Fruit fly (Drosophila melanogaster) whole organism, prepupa: ENCODE data around the gene Acat2.

ENCODE experiments used
- CG10669 ChIP-seq: fragments of 200-800 bp; sonication (Bioruptor generic); optimal IDR thresholded peaks from 3 replicates; lab custom pipeline; 2018; ENCODE audit warnings: missing biosample characterization, mild to moderate bottlenecking, missing genetic modification characterization, moderate library complexity
- CG11294 ChIP-seq: fragments of 200-800 bp; sonication (Bioruptor generic); IDR thresholded peaks from 2 replicates; pipeline ENCODE4 v1.3.6; 2022; ENCODE audit warnings: missing biosample characterization, missing genetic modification characterization
- CG15336 ChIP-seq: fragments of 200-800 bp; sonication (Bioruptor generic); IDR thresholded peaks from 2 replicates; pipeline ENCODE4 v1.3.6; 2022; ENCODE audit warnings: missing biosample characterization, missing genetic modification characterization
- CG31627 ChIP-seq: fragments of 200-800 bp; sonication (Bioruptor generic); optimal IDR thresholded peaks from 3 replicates; lab custom pipeline; 2016; ENCODE audit warnings: missing biosample characterization, missing genetic modification characterization
- CG32006 ChIP-seq: fragments of 200-800 bp; sonication (Bioruptor generic); optimal IDR thresholded peaks from 3 replicates; lab custom pipeline; 2017; ENCODE audit warnings: missing biosample characterization, mild to moderate bottlenecking, missing genetic modification characterization
- CG34406 ChIP-seq: fragments of 200-800 bp; sonication (Bioruptor generic); optimal IDR thresholded peaks from 3 replicates; lab custom pipeline; 2016; ENCODE audit warnings: missing biosample characterization, missing genetic modification characterization
- CG3919 ChIP-seq: fragments of 200-800 bp; sonication (Bioruptor generic); optimal IDR thresholded peaks from 3 replicates; lab custom pipeline; 2016; ENCODE audit warnings: missing biosample characterization, missing genetic modification characterization
- CG6276 ChIP-seq: fragments of 200-800 bp; sonication (Bioruptor generic); optimal IDR thresholded peaks from 2 replicates; lab custom pipeline; 2017; ENCODE audit warnings: missing biosample characterization, mild to moderate bottlenecking, missing genetic modification characterization
- CG6792 ChIP-seq: fragments of 200-800 bp; sonication (Bioruptor generic); optimal IDR thresholded peaks from 3 replicates; lab custom pipeline; 2016; ENCODE audit warnings: missing biosample characterization, missing genetic modification characterization
- CG6854 ChIP-seq: fragments of 200-800 bp; sonication (Bioruptor generic); optimal IDR thresholded peaks from 2 replicates; lab custom pipeline; 2017; ENCODE audit warnings: missing biosample characterization, mild to moderate bottlenecking, missing genetic modification characterization
- CG8632 ChIP-seq: fragments of 200-800 bp; sonication (Bioruptor generic); optimal IDR thresholded peaks from 3 replicates; lab custom pipeline; 2016; ENCODE audit warnings: missing biosample characterization, missing genetic modification characterization
- Eip75B ChIP-seq: fragments of 200-800 bp; sonication (Bioruptor generic); optimal IDR thresholded peaks from 3 replicates; lab custom pipeline; 2016; ENCODE audit warnings: missing biosample characterization, missing genetic modification characterization
- Eip78C ChIP-seq: fragments of 200-800 bp; sonication (Bioruptor generic); peaks from one replicate; lab custom pipeline; 2016; ENCODE audit warnings: missing biosample characterization, missing genetic modification characterization
- Ets21C ChIP-seq: fragments of 200-800 bp; sonication (Bioruptor generic); optimal IDR thresholded peaks from 3 replicates; lab custom pipeline; 2016; ENCODE audit warnings: missing biosample characterization, missing genetic modification characterization
- Gug ChIP-seq: fragments of 200-800 bp; sonication (Bioruptor generic); IDR thresholded peaks from 2 replicates; pipeline ENCODE4 v1.3.6; 2022; ENCODE audit warnings: missing biosample characterization, missing genetic modification characterization
- Hr39 ChIP-seq: fragments of 200-800 bp; sonication (Bioruptor generic); optimal IDR thresholded peaks from 2 replicates; lab custom pipeline; 2016; ENCODE audit warnings: missing biosample characterization, missing genetic modification characterization
- Met ChIP-seq: fragments of 200-800 bp; sonication (Bioruptor generic); optimal IDR thresholded peaks from 3 replicates; lab custom pipeline; 2016; ENCODE audit warnings: missing biosample characterization, missing genetic modification characterization
- OdsH ChIP-seq: fragments of 200-800 bp; sonication (Bioruptor generic); optimal IDR thresholded peaks from 3 replicates; lab custom pipeline; 2016; ENCODE audit warnings: missing biosample characterization, missing genetic modification characterization
- Smox ChIP-seq: fragments of 200-800 bp; sonication (Bioruptor generic); optimal IDR thresholded peaks from 3 replicates; lab custom pipeline; 2016; ENCODE audit warnings: missing biosample characterization, missing genetic modification characterization
- Sox102F ChIP-seq: fragments of 200-800 bp; sonication (Bioruptor generic); optimal IDR thresholded peaks from 2 replicates; lab custom pipeline; 2016; ENCODE audit warnings: missing biosample characterization, mild to moderate bottlenecking, missing genetic modification characterization
- Sox14 ChIP-seq: fragments of 200-800 bp; sonication (Bioruptor generic); optimal IDR thresholded peaks from 3 replicates; lab custom pipeline; 2016; ENCODE audit warnings: missing biosample characterization, missing genetic modification characterization
- Sox15 ChIP-seq: fragments of 200-800 bp; sonication (Bioruptor generic); optimal IDR thresholded peaks from 3 replicates; lab custom pipeline; 2016; ENCODE audit warnings: missing biosample characterization, missing genetic modification characterization
- achi ChIP-seq: fragments of 200-800 bp; sonication (Bioruptor generic); optimal IDR thresholded peaks from 3 replicates; lab custom pipeline; 2016; ENCODE audit warnings: missing biosample characterization, missing genetic modification characterization
- acj6 ChIP-seq: fragments of 200-800 bp; sonication (Bioruptor generic); optimal IDR thresholded peaks from 3 replicates; lab custom pipeline; 2016; ENCODE audit warnings: missing biosample characterization, missing genetic modification characterization
- cyc ChIP-seq: fragments of 200-800 bp; sonication (Bioruptor generic); optimal IDR thresholded peaks from 3 replicates; lab custom pipeline; 2016; ENCODE audit warnings: missing biosample characterization, missing genetic modification characterization
- dac ChIP-seq: fragments of 200-800 bp; sonication (Bioruptor generic); optimal IDR thresholded peaks from 2 replicates; lab custom pipeline; 2017; ENCODE audit warnings: missing biosample characterization, mild to moderate bottlenecking, missing genetic modification characterization
- dsx ChIP-seq: fragments of 200-800 bp; optimal IDR thresholded peaks from 3 replicates; lab custom pipeline; 2019; ENCODE audit warnings: missing biosample characterization, mild to moderate bottlenecking, missing genetic modification characterization, moderate library complexity; ENCODE audit not compliant: poor library complexity, severe bottlenecking
- eg ChIP-seq: fragments of 200-800 bp; sonication (Bioruptor generic); IDR thresholded peaks from 3 replicates; pipeline ENCODE4 v1.3.6; 2022; ENCODE audit warnings: missing biosample characterization, missing genetic modification characterization
- esn ChIP-seq: fragments of 200-800 bp; sonication (Bioruptor generic); optimal IDR thresholded peaks from 2 replicates; lab custom pipeline; 2016; ENCODE audit warnings: missing biosample characterization, mild to moderate bottlenecking, missing genetic modification characterization, moderate library complexity
- fkh ChIP-seq: fragments of 200-800 bp; sonication (Bioruptor generic); optimal IDR thresholded peaks from 3 replicates; lab custom pipeline; 2017; ENCODE audit warnings: missing biosample characterization, mild to moderate bottlenecking, missing genetic modification characterization, moderate library complexity
- lz ChIP-seq: fragments of 200-800 bp; sonication (Bioruptor generic); optimal IDR thresholded peaks from 3 replicates; lab custom pipeline; 2016; ENCODE audit warnings: missing biosample characterization, missing genetic modification characterization
- net ChIP-seq: fragments of 200-800 bp; sonication (Bioruptor generic); optimal IDR thresholded peaks from 3 replicates; lab custom pipeline; 2016; ENCODE audit warnings: missing biosample characterization, missing genetic modification characterization
- pdm3 ChIP-seq: fragments of 200-800 bp; sonication (Bioruptor generic); optimal IDR thresholded peaks from 3 replicates; lab custom pipeline; 2016; ENCODE audit warnings: missing biosample characterization, missing genetic modification characterization
- salr ChIP-seq, 2 experiments: fragments of 200-800 bp; sonication (Bioruptor generic); optimal IDR thresholded peaks; 3 replicates each; lab custom pipeline; 2016 to 2018; ENCODE audit warnings: missing biosample characterization in 2 of 2, missing genetic modification characterization in 2 of 2, mild to moderate bottlenecking in 1 of 2
- spab ChIP-seq: fragments of 200-800 bp; sonication (Bioruptor generic); optimal IDR thresholded peaks from 2 replicates; lab custom pipeline; 2017; ENCODE audit warnings: missing biosample characterization, mild to moderate bottlenecking, missing genetic modification characterization, missing genetic modification reagents
- svp ChIP-seq: fragments of 200-800 bp; sonication (Bioruptor generic); peaks from one replicate; lab custom pipeline; 2016; ENCODE audit warnings: missing biosample characterization, missing genetic modification characterization
- topi ChIP-seq: fragments of 200-800 bp; sonication (Bioruptor generic); optimal IDR thresholded peaks from 3 replicates; lab custom pipeline; 2016; ENCODE audit warnings: missing biosample characterization, missing genetic modification characterization
- vri ChIP-seq: fragments of 200-800 bp; sonication (Bioruptor generic); optimal IDR thresholded peaks from 3 replicates; lab custom pipeline; 2016; ENCODE audit warnings: missing biosample characterization, mild to moderate bottlenecking, missing genetic modification characterization

Gene Acat2

dm6 chr3L:1352065-1352464 lies 49.3 kb downstream of the Acat2 start:
- TF ChIP-seq Sox102F (GFP tag; lab: Kevin White, UChicago): peak; percentile 13
- peak; percentile 43 for TF ChIP-seq CG31627 (GFP tag; lab: Kevin White, UChicago)
- TF ChIP-seq OdsH (GFP tag; lab: Kevin White, UChicago): peak; percentile 24
- TF ChIP-seq achi (GFP tag; lab: Kevin White, UChicago): peak; percentile 49
- TF ChIP-seq eg (GFP tag; lab: Robert Waterston, UW): peak; percentile 18; the same call in 1 of the 3 replicates
- TF ChIP-seq Gug (GFP tag; lab: Robert Waterston, UW): no peak
- TF ChIP-seq CG11294 (GFP tag; lab: Robert Waterston, UW): no peak
- TF ChIP-seq CG3919 (GFP tag; lab: Kevin White, UChicago): peak; percentile 34
- TF ChIP-seq vri (GFP tag; lab: Kevin White, UChicago): peak; percentile 1
- TF ChIP-seq svp (GFP tag; lab: Kevin White, UChicago): peak; percentile 77
- no peak for TF ChIP-seq CG6854
- TF ChIP-seq dac (GFP tag; lab: Kevin White, UChicago): no peak
- TF ChIP-seq acj6: peak; percentile 21
- TF ChIP-seq CG8632 (GFP tag; lab: Kevin White, UChicago): no peak
- TF ChIP-seq Eip75B (GFP tag; lab: Kevin White, UChicago): no peak
- TF ChIP-seq Sox15 (GFP tag; lab: Kevin White, UChicago): no peak
- no peak for TF ChIP-seq CG6276 (GFP tag; lab: Kevin White, UChicago)
- TF ChIP-seq Sox14 (GFP tag; lab: Kevin White, UChicago): peak; percentile 49
- TF ChIP-seq Eip78C (GFP tag; lab: Kevin White, UChicago): peak; percentile 83
- peak; percentile 45 for TF ChIP-seq Hr39 (GFP tag; lab: Kevin White, UChicago)
- peak in 1 of 2 experiments; percentile 28 for TF ChIP-seq salr (GFP tag; optimal IDR thresholded peaks at IDR 0.05; lab: Kevin White, UChicago)
- peak; percentile 19; the same call in 1 of the 2 replicates for TF ChIP-seq CG15336 (GFP tag; lab: Robert Waterston, UW)
- TF ChIP-seq cyc (GFP tag; lab: Kevin White, UChicago): peak; percentile 42
- TF ChIP-seq Smox (GFP tag; lab: Kevin White, UChicago): peak; percentile 40
- TF ChIP-seq CG10669 (GFP tag; lab: Kevin White, UChicago): no peak
- peak; percentile 8 for TF ChIP-seq Met
- peak; percentile 6 for TF ChIP-seq dsx (GFP tag; lab: Kevin White, UChicago)
- TF ChIP-seq fkh (GFP tag; lab: Kevin White, UChicago): no peak
- no peak for TF ChIP-seq Ets21C (GFP tag; lab: Kevin White, UChicago)
- TF ChIP-seq net: no peak
- TF ChIP-seq CG34406 (GFP tag; lab: Kevin White, UChicago): no peak
- peak; percentile 46 for TF ChIP-seq lz (GFP tag; lab: Kevin White, UChicago)
- TF ChIP-seq CG32006 (GFP tag; lab: Kevin White, UChicago): no peak
- TF ChIP-seq pdm3: peak; percentile 33
- peak; percentile 49 for TF ChIP-seq esn (GFP tag; lab: Kevin White, UChicago)
- no peak for TF ChIP-seq CG6792 (GFP tag; lab: Kevin White, UChicago)
- TF ChIP-seq topi: peak; percentile 36
- no peak for TF ChIP-seq spab (GFP tag; lab: Kevin White, UChicago)

- TF ChIP-seq CG15336 (GFP tag; lab: Robert Waterston, UW): no peak
- TF ChIP-seq topi: no peak
- TF ChIP-seq pdm3: no peak
- no peak for TF ChIP-seq Met
- no peak for TF ChIP-seq acj6
Measured at dm6 chr3L:1354214-1354613, 51.5 kb downstream of the Acat2 start.
